Worm (Caenorhabditis elegans) whole organism, L3 larva: Measurements from ENCODE around the gene npp-24.

ENCODE experiments used
- R02D3.7 ChIP-seq: fragments of 150-350 bp; optimal IDR thresholded peaks from 2 replicates; lab custom pipeline; 2014; ENCODE audit warnings: missing biosample characterization, missing genetic modification characterization
- ama-1 ChIP-seq: fragments of 150-350 bp; optimal IDR thresholded peaks from 2 replicates; lab custom pipeline; 2018
- ceh-28 ChIP-seq: fragments of 150-350 bp; optimal IDR thresholded peaks from 2 replicates; lab custom pipeline; 2014; ENCODE audit warnings: missing biosample characterization, missing genetic modification reagents, missing genetic modification characterization
- egl-27 ChIP-seq: sonication (generic microtip); optimal IDR thresholded peaks from 4 replicates; lab custom pipeline; 2017; ENCODE audit warnings: missing biosample characterization, missing genetic modification reagents, missing genetic modification characterization
- egl-5 ChIP-seq: fragments of 150-350 bp; optimal IDR thresholded peaks from 2 replicates; lab custom pipeline; 2017; ENCODE audit warnings: missing biosample characterization, missing genetic modification reagents, missing genetic modification characterization, inconsistent platforms
- elt-2 ChIP-seq: sonication (generic microtip); optimal IDR thresholded peaks from 2 replicates; lab custom pipeline; 2016; ENCODE audit warnings: missing genetic modification reagents, mild to moderate bottlenecking, missing genetic modification characterization, missing compliant biosample characterization
- elt-3 ChIP-seq, 3 experiments: fragments of 150-350 bp in 1 of 3; sonication (generic microtip) in 2 of 3; optimal IDR thresholded peaks; 2 replicates in 2 of 3; 4 replicates in 1 of 3; lab custom pipeline; 2014 to 2017; ENCODE audit warnings: missing biosample characterization in 3 of 3, missing genetic modification characterization in 3 of 3
- eor-1 ChIP-seq, 2 experiments: fragments of 150-350 bp; optimal IDR thresholded peaks; 2 replicates each; lab custom pipeline; 2014 to 2018; ENCODE audit warnings: missing biosample characterization in 2 of 2, missing genetic modification characterization in 2 of 2
- fkh-10 ChIP-seq: sonication (generic microtip); optimal IDR thresholded peaks from 2 replicates; lab custom pipeline; 2017; ENCODE audit warnings: missing biosample characterization, missing genetic modification reagents, missing genetic modification characterization
- hmg-11 ChIP-seq: sonication (generic microtip); optimal IDR thresholded peaks from 2 replicates; lab custom pipeline; 2016; ENCODE audit warnings: missing genetic modification characterization, missing compliant biosample characterization
- lin-15B ChIP-seq: fragments of 150-350 bp; optimal IDR thresholded peaks from 2 replicates; lab custom pipeline; 2014; ENCODE audit warnings: missing biosample characterization, missing genetic modification characterization
- lin-39 ChIP-seq: fragments of 150-350 bp; optimal IDR thresholded peaks from 2 replicates; lab custom pipeline; 2018; ENCODE audit warnings: missing biosample characterization, missing genetic modification reagents, missing genetic modification characterization
- mml-1 ChIP-seq: fragments of 150-350 bp; sonication (generic microtip); optimal IDR thresholded peaks from 3 replicates; lab custom pipeline; 2014; ENCODE audit warnings: missing biosample characterization, missing genetic modification characterization
- nfya-1 ChIP-seq: sonication (generic microtip); optimal IDR thresholded peaks from 2 replicates; lab custom pipeline; 2017; ENCODE audit warnings: missing genetic modification characterization, mild to moderate bottlenecking, missing compliant biosample characterization, antibody characterized with exemption, moderate library complexity; ENCODE audit not compliant: insufficient read depth
- nhr-23 ChIP-seq: fragments of 150-350 bp; optimal IDR thresholded peaks from 2 replicates; lab custom pipeline; 2014; ENCODE audit warnings: missing biosample characterization, missing genetic modification reagents, missing genetic modification characterization
- nhr-25 ChIP-seq: sonication (generic microtip); optimal IDR thresholded peaks from 2 replicates; lab custom pipeline; 2017; ENCODE audit warnings: missing biosample characterization, missing genetic modification characterization
- nhr-76 ChIP-seq: fragments of 150-350 bp; sonication (generic microtip); optimal IDR thresholded peaks from 5 replicates; lab custom pipeline; 2014; ENCODE audit warnings: missing biosample characterization, missing genetic modification characterization
- nhr-77 ChIP-seq: fragments of 150-350 bp; optimal IDR thresholded peaks from 2 replicates; lab custom pipeline; 2014; ENCODE audit warnings: missing biosample characterization, missing genetic modification characterization
- pha-4 ChIP-seq: fragments of 150-350 bp; optimal IDR thresholded peaks from 2 replicates; lab custom pipeline; 2014; ENCODE audit warnings: missing biosample characterization, missing genetic modification reagents, missing genetic modification characterization
- pqm-1 ChIP-seq: fragments of 150-350 bp; optimal IDR thresholded peaks from 2 replicates; lab custom pipeline; 2017; ENCODE audit warnings: missing biosample characterization, missing genetic modification characterization, inconsistent platforms
- sea-2 ChIP-seq: fragments of 150-350 bp; sonication (generic microtip); optimal IDR thresholded peaks from 4 replicates; lab custom pipeline; 2014; ENCODE audit warnings: missing biosample characterization, missing genetic modification reagents, missing genetic modification characterization
- tbx-2 ChIP-seq: sonication (generic microtip); optimal IDR thresholded peaks from 2 replicates; lab custom pipeline; 2016; ENCODE audit warnings: mild to moderate bottlenecking, missing genetic modification characterization, missing compliant biosample characterization
- unc-62 ChIP-seq: fragments of 150-350 bp; sonication (generic microtip); optimal IDR thresholded peaks from 4 replicates; lab custom pipeline; 2014; ENCODE audit warnings: missing biosample characterization, missing genetic modification reagents, missing genetic modification characterization
- zag-1 ChIP-seq: fragments of 150-350 bp; optimal IDR thresholded peaks from 2 replicates; lab custom pipeline; 2014; ENCODE audit warnings: missing biosample characterization, missing genetic modification characterization
- ztf-4 ChIP-seq: fragments of 150-350 bp; optimal IDR thresholded peaks from 2 replicates; lab custom pipeline; 2014; ENCODE audit warnings: missing biosample characterization, missing genetic modification characterization

The npp-24 gene

DNA sequence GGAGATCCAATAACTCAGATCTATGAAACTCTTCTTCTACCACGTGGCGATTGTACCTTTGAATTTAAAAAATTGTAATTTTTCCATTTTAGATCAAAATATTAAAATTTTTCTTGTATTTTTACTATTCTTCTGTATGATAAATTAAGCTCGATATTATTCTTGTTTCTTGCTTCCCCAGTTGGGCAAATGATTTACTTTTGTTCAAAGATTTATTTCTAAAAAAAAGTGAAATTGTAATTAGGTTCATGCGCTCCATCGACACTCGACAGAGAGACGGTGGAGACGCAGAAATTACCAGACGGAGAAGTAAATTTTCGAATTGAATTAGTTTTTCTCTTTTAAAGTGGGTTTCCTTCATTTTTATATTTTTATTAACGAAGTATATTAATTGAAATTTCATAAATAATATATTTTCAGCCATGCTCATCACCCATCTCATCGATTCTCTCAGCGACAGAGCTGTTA, at the start of gene npp-24:
npp-24 (plus strand) TSS at position 51 of the 468 bp plus-strand sequence.
- TF ChIP-seq zag-1 (tag; lab: Kevin White, UChicago) (no peak), elt-2 (tag; lab: Kevin White, UChicago) (peak; percentile 23), lin-15B (tag; lab: Kevin White, UChicago) (peak; percentile 1), pha-4 (peak; percentile 27), ceh-28 (no peak), eor-1 (tag; optimal IDR thresholded peaks at IDR 0.05; lab: Kevin White, UChicago) (no peak)

- TF ChIP-seq tbx-2, result no peak
- peak in 1 of 3 experiments; percentile 16 for TF ChIP-seq elt-3 (tag; optimal IDR thresholded peaks at IDR 0.05; lab: Kevin White, UChicago)
Measured at ce11 chrII:5458683-5459410, 46.8 kb upstream of the npp-24 start.

DNA sequence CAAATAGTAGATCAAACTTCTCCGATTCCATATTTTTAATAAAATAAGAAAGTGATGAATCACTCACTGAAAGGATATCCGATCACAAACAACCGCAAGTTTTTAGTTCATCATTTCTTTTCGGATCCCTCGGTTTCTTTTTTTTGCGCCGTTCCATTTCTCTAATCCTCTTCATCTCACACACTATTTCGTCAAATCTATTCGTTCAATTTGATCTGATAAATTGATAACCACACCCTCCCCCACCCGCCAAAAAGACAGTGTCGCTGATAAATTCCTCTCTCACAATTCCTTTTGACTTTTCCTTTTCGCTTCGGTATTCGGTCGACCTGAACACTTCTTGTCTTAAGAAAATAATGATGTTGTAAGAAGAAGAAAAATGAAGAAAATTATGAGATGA, 46.1 kb upstream of the npp-24 start:
- TF ChIP-seq nhr-77 (tag; lab: Kevin White, UChicago), result no peak
- peak; percentile 38 for TF ChIP-seq nhr-25 (tag; lab: Kevin White, UChicago)
- peak in 1 of 3 experiments; percentile 80 for TF ChIP-seq elt-3 (tag; optimal IDR thresholded peaks at IDR 0.05; lab: Kevin White, UChicago)
- peak; percentile 12 for TF ChIP-seq nhr-23 (tag; lab: Kevin White, UChicago)
- TF ChIP-seq mml-1 (tag; lab: Kevin White, UChicago), result no peak
- TF ChIP-seq ztf-4 (tag; lab: Kevin White, UChicago), result no peak

- TF ChIP-seq egl-27 (tag; lab: Kevin White, UChicago) (no peak), ceh-28 (peak; percentile 47), ama-1 (lab: Kevin White, UChicago) (no peak), lin-39 (tag; lab: Kevin White, UChicago) (no peak), nfya-1 (tag; lab: Kevin White, UChicago) (no peak), hmg-11 (tag; lab: Kevin White, UChicago) (no peak), sea-2 (GFP tag; lab: Kevin White, UChicago) (no peak), unc-62 (GFP tag; lab: Kevin White, UChicago) (no peak), pqm-1 (tag; lab: Kevin White, UChicago) (peak; percentile 22), nhr-76 (tag; lab: Kevin White, UChicago) (no peak), pha-4 (no peak), zag-1 (tag; lab: Kevin White, UChicago) (no peak), lin-15B (tag; lab: Kevin White, UChicago) (no peak), egl-5 (no peak)
Measured at ce11 chrII:5460911-5461310, 44.8 kb upstream of the npp-24 start.

ce11 chrII:5463692-5464300, 41.9 kb upstream of the npp-24 start:
- TF ChIP-seq egl-27 (tag; lab: Kevin White, UChicago) (no peak), unc-62 (GFP tag; lab: Kevin White, UChicago) (peak; percentile 40), egl-5 (no peak), nfya-1 (tag; lab: Kevin White, UChicago) (peak; percentile 41), lin-39 (tag; lab: Kevin White, UChicago) (peak; percentile 56), R02D3.7 (tag; lab: Kevin White, UChicago) (no peak), fkh-10 (GFP tag; lab: Kevin White, UChicago) (peak; percentile 58)

- no peak for TF ChIP-seq eor-1 (tag; optimal IDR thresholded peaks at IDR 0.05; lab: Kevin White, UChicago)
- peak; percentile 7 for TF ChIP-seq nfya-1 (tag; lab: Kevin White, UChicago)
Measured at ce11 chrII:5465729-5466408, 39.8 kb upstream of the npp-24 start, which contains the start of gene clr-1. TSS of gene clr-1 (plus strand) at chrII:5466358.
